Worm (Caenorhabditis elegans) whole organism, late embryonic: Measurements from ENCODE around the gene R06B9.5.

Source experiments
- pros-1 ChIP-seq: fragments of 150-350 bp; optimal IDR thresholded peaks from 2 replicates; lab custom pipeline; 2014; ENCODE audit warnings: missing biosample characterization, missing genetic modification reagents, missing genetic modification characterization

The R06B9.5 gene

DNA sequence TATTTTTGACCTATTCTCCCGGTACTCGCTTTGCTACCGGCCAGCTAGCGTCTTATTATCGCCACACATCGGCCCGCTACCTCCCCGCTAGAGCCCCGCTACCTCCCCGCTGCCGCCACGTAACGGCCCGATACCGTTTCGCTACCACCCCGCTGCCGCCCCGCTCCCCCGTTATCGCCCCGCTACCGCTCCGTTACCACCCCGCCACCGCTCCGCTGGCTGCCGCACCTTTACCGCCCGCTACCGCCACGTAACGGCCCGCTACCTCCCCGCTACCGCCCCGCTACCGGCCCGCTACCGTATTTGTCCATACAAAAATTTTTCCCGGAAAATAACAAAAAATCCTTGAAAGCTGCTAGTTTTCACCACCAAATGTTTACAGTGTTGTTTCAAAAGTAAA lies 49.5 kb downstream of the R06B9.5 start:
- no peak for TF ChIP-seq pros-1 (tag; lab: Kevin White, UChicago)
- TF ChIP-seq, all 69 proteins: peak for 0
